Fruit fly (Drosophila melanogaster) whole organism, embryonic: ENCODE data around the gene Vha16-2.

Source experiments
- ATbp ChIP-seq: fragments of 200-800 bp; sonication (Bioruptor generic); optimal IDR thresholded peaks from 2 replicates; lab custom pipeline; 2017; ENCODE audit warnings: missing biosample characterization, mild to moderate bottlenecking, missing genetic modification characterization, missing genetic modification reagents
- Abd-B ChIP-seq: fragments of 200-800 bp; sonication (Bioruptor generic); optimal IDR thresholded peaks from 2 replicates; lab custom pipeline; 2018; ENCODE audit warnings: missing biosample characterization, mild to moderate bottlenecking, missing genetic modification characterization, moderate library complexity
- Aef1 ChIP-seq: fragments of 200-800 bp; sonication (Bioruptor generic); IDR thresholded peaks from 3 replicates; pipeline ENCODE4 v1.3.6; 2022; ENCODE audit warnings: missing biosample characterization, missing genetic modification characterization
- CG10274 ChIP-seq: fragments of 200-800 bp; sonication (Bioruptor generic); optimal IDR thresholded peaks from 3 replicates; lab custom pipeline; 2017; ENCODE audit warnings: missing biosample characterization, mild to moderate bottlenecking, missing genetic modification characterization
- CG10431 ChIP-seq: fragments of 200-800 bp; sonication (Bioruptor generic); optimal IDR thresholded peaks from 3 replicates; lab custom pipeline; 2018; ENCODE audit warnings: missing biosample characterization, mild to moderate bottlenecking, missing genetic modification characterization
- CG10654 ChIP-seq: fragments of 200-800 bp; sonication (Bioruptor generic); optimal IDR thresholded peaks from 2 replicates; lab custom pipeline; 2016; ENCODE audit warnings: missing biosample characterization, missing genetic modification characterization
- CG11696 ChIP-seq: fragments of 200-800 bp; sonication (Bioruptor generic); IDR thresholded peaks from 2 replicates; pipeline ENCODE4 v1.3.6; 2022; ENCODE audit warnings: missing biosample characterization, missing genetic modification characterization
- CG12071 ChIP-seq: fragments of 200-800 bp; sonication (Bioruptor generic); optimal IDR thresholded peaks from 3 replicates; lab custom pipeline; 2018; ENCODE audit warnings: missing biosample characterization, mild to moderate bottlenecking, missing genetic modification characterization
- CG12769 ChIP-seq: fragments of 200-800 bp; sonication (Bioruptor generic); optimal IDR thresholded peaks from 2 replicates; lab custom pipeline; 2019; ENCODE audit warnings: missing biosample characterization, mild to moderate bottlenecking, missing genetic modification characterization, moderate library complexity
- CG15269 ChIP-seq: fragments of 200-800 bp; sonication (Bioruptor generic); optimal IDR thresholded peaks from 2 replicates; lab custom pipeline; 2018; ENCODE audit warnings: missing biosample characterization, mild to moderate bottlenecking, missing genetic modification characterization, moderate library complexity
- CG1647 ChIP-seq: fragments of 200-800 bp; sonication (Bioruptor generic); optimal IDR thresholded peaks from 3 replicates; lab custom pipeline; 2016; ENCODE audit warnings: missing biosample characterization, missing genetic modification characterization
- CG17186 ChIP-seq: fragments of 200-800 bp; sonication (Bioruptor generic); optimal IDR thresholded peaks from 3 replicates; lab custom pipeline; 2017; ENCODE audit warnings: missing biosample characterization, missing genetic modification reagents, missing genetic modification characterization
- CG18262 ChIP-seq: fragments of 200-800 bp; optimal IDR thresholded peaks from 3 replicates; lab custom pipeline; 2019; ENCODE audit warnings: missing biosample characterization, mild to moderate bottlenecking, missing genetic modification characterization, moderate library complexity
- CG18599 ChIP-seq: fragments of 200-800 bp; sonication (Bioruptor generic); optimal IDR thresholded peaks from 3 replicates; lab custom pipeline; 2017; ENCODE audit warnings: missing biosample characterization, missing genetic modification characterization, mild to moderate bottlenecking, moderate library complexity, missing genetic modification reagents
- CG2129 ChIP-seq: fragments of 200-800 bp; sonication (Bioruptor generic); IDR thresholded peaks from 2 replicates; pipeline ENCODE4 v1.3.6; 2022; ENCODE audit warnings: missing biosample characterization, missing genetic modification characterization; ENCODE audit not compliant: partially characterized antibody
- CG2199 ChIP-seq: fragments of 200-800 bp; sonication (Bioruptor generic); IDR thresholded peaks from 3 replicates; pipeline ENCODE4 v1.3.6; 2022; ENCODE audit warnings: missing biosample characterization, missing genetic modification characterization
- CG2875 ChIP-seq: fragments of 200-800 bp; sonication (Bioruptor generic); optimal IDR thresholded peaks from 2 replicates; lab custom pipeline; 2017; ENCODE audit warnings: missing biosample characterization, mild to moderate bottlenecking, missing genetic modification characterization, missing genetic modification reagents
- CG30403 ChIP-seq: fragments of 200-800 bp; sonication (Bioruptor generic); optimal IDR thresholded peaks from 3 replicates; lab custom pipeline; 2016; ENCODE audit warnings: missing biosample characterization, missing genetic modification characterization
- CG32772 ChIP-seq: fragments of 200-800 bp; sonication (Bioruptor generic); IDR thresholded peaks from 2 replicates; pipeline ENCODE4 v1.3.6; 2022; ENCODE audit warnings: missing biosample characterization, missing genetic modification characterization
- CG3281 ChIP-seq: fragments of 200-800 bp; sonication (Bioruptor generic); optimal IDR thresholded peaks from 3 replicates; lab custom pipeline; 2017; ENCODE audit warnings: missing biosample characterization, mild to moderate bottlenecking, missing genetic modification characterization
- CG9932 ChIP-seq: fragments of 200-800 bp; sonication (Bioruptor generic); IDR thresholded peaks from 2 replicates; pipeline ENCODE4 v1.3.6; 2022; ENCODE audit warnings: missing biosample characterization, missing genetic modification characterization
- D19A ChIP-seq: fragments of 200-800 bp; optimal IDR thresholded peaks from 3 replicates; lab custom pipeline; 2019; ENCODE audit warnings: missing biosample characterization, mild to moderate bottlenecking, missing genetic modification characterization, moderate library complexity
- Dek ChIP-seq: fragments of 200-800 bp; sonication (Bioruptor generic); optimal IDR thresholded peaks from 3 replicates; lab custom pipeline; 2019; ENCODE audit warnings: missing biosample characterization, mild to moderate bottlenecking, missing genetic modification characterization, moderate library complexity
- Dip3 ChIP-seq: fragments of 200-800 bp; sonication (Bioruptor generic); optimal IDR thresholded peaks from 3 replicates; lab custom pipeline; 2016; ENCODE audit warnings: missing biosample characterization, missing genetic modification characterization
- Doc2 ChIP-seq: fragments of 200-800 bp; sonication (Bioruptor generic); IDR thresholded peaks from 2 replicates; pipeline ENCODE4 v1.3.6; 2022; ENCODE audit warnings: missing biosample characterization, missing genetic modification characterization
- HHEX ChIP-seq: fragments of 200-800 bp; sonication (Bioruptor generic); optimal IDR thresholded peaks from 3 replicates; lab custom pipeline; 2017; ENCODE audit warnings: missing biosample characterization, mild to moderate bottlenecking, missing genetic modification characterization, missing genetic modification reagents
- Med ChIP-seq: fragments of 200-800 bp; sonication (Bioruptor generic); peaks from one replicate; lab custom pipeline; 2016; ENCODE audit warnings: missing biosample characterization, missing genetic modification characterization, mild to moderate bottlenecking, inconsistent platforms, moderate library complexity
- Meics ChIP-seq: fragments of 200-800 bp; sonication (Bioruptor generic); optimal IDR thresholded peaks from 2 replicates; lab custom pipeline; 2017; ENCODE audit warnings: missing biosample characterization, mild to moderate bottlenecking, missing genetic modification characterization
- NC2α ChIP-seq: fragments of 200-800 bp; sonication (Bioruptor generic); optimal IDR thresholded peaks from 2 replicates; lab custom pipeline; 2016; ENCODE audit warnings: missing biosample characterization, missing genetic modification characterization
- Nf-YA ChIP-seq: fragments of 200-800 bp; sonication (Bioruptor generic); IDR thresholded peaks from 2 replicates; pipeline ENCODE4 v1.3.6; 2022; ENCODE audit warnings: missing biosample characterization, missing genetic modification characterization
- Sry-β ChIP-seq: fragments of 200-800 bp; sonication (Bioruptor generic); optimal IDR thresholded peaks from 2 replicates; lab custom pipeline; 2018; ENCODE audit warnings: missing biosample characterization, mild to moderate bottlenecking, missing genetic modification characterization, moderate library complexity
- az2 ChIP-seq: fragments of 200-800 bp; sonication (Bioruptor generic); optimal IDR thresholded peaks from 3 replicates; lab custom pipeline; 2016; ENCODE audit warnings: missing biosample characterization, missing genetic modification characterization
- bsh ChIP-seq, 2 experiments: fragments of 200-800 bp; sonication (Bioruptor generic); optimal IDR thresholded peaks; 2 replicates each; lab custom pipeline; 2017 to 2018; ENCODE audit warnings: mild to moderate bottlenecking in 2 of 2, missing biosample characterization in 2 of 2, missing genetic modification characterization in 2 of 2, moderate library complexity in 1 of 2
- chinmo ChIP-seq: fragments of 200-800 bp; sonication (Bioruptor generic); IDR thresholded peaks from 4 replicates; pipeline ENCODE4 v1.3.6; 2022; ENCODE audit warnings: missing biosample characterization, missing genetic modification characterization; ENCODE audit not compliant: partially characterized antibody
- corto ChIP-seq: fragments of 200-800 bp; sonication (Bioruptor generic); optimal IDR thresholded peaks from 2 replicates; lab custom pipeline; 2016; ENCODE audit warnings: missing biosample characterization, mild to moderate bottlenecking, missing genetic modification characterization, moderate library complexity
- esg ChIP-seq: fragments of 200-800 bp; sonication (Bioruptor generic); conservative IDR thresholded peaks from 2 replicates; pipeline ENCODE4 v1.3.6; 2022; ENCODE audit warnings: missing biosample characterization, missing genetic modification characterization
- exex ChIP-seq: fragments of 200-800 bp; sonication (Bioruptor generic); optimal IDR thresholded peaks from 4 replicates; lab custom pipeline; 2018; ENCODE audit warnings: missing biosample characterization, mild to moderate bottlenecking, missing genetic modification characterization, moderate library complexity
- hb ChIP-seq: fragments of 200-800 bp; sonication (Bioruptor generic); IDR thresholded peaks from 3 replicates; pipeline ENCODE4 v1.3.6; 2022; ENCODE audit warnings: missing biosample characterization, missing genetic modification characterization; ENCODE audit not compliant: partially characterized antibody
- insv ChIP-seq, 2 experiments: fragments of 200-800 bp; sonication (Bioruptor generic); optimal IDR thresholded peaks; 3 replicates each; lab custom pipeline; 2016 to 2018; ENCODE audit warnings: missing biosample characterization in 2 of 2, missing genetic modification characterization in 2 of 2
- mirr ChIP-seq: fragments of 200-800 bp; sonication (Bioruptor generic); optimal IDR thresholded peaks from 3 replicates; lab custom pipeline; 2018; ENCODE audit warnings: missing biosample characterization, mild to moderate bottlenecking, missing genetic modification characterization
- p53 ChIP-seq: fragments of 200-800 bp; sonication (Bioruptor generic); optimal IDR thresholded peaks from 2 replicates; lab custom pipeline; 2016; ENCODE audit warnings: missing biosample characterization, missing genetic modification characterization
- pita ChIP-seq: fragments of 200-800 bp; sonication (Bioruptor generic); optimal IDR thresholded peaks from 2 replicates; lab custom pipeline; 2017; ENCODE audit warnings: missing biosample characterization, mild to moderate bottlenecking, missing genetic modification characterization
- psq ChIP-seq: fragments of 200-800 bp; sonication (Bioruptor generic); optimal IDR thresholded peaks from 2 replicates; lab custom pipeline; 2017; ENCODE audit warnings: missing biosample characterization, missing genetic modification characterization
- shn ChIP-seq: fragments of 200-800 bp; sonication (Bioruptor generic); optimal IDR thresholded peaks from 3 replicates; lab custom pipeline; 2016; ENCODE audit warnings: missing biosample characterization, missing genetic modification characterization
- tap ChIP-seq: fragments of 200-800 bp; optimal IDR thresholded peaks from 3 replicates; lab custom pipeline; 2019; ENCODE audit warnings: missing biosample characterization, mild to moderate bottlenecking, missing genetic modification characterization, moderate library complexity
- twi ChIP-seq: fragments of 200-800 bp; optimal IDR thresholded peaks from 2 replicates; lab custom pipeline; 2019; ENCODE audit warnings: missing biosample characterization, mild to moderate bottlenecking, missing genetic modification characterization, moderate library complexity

Vha16-2 gene

DNA sequence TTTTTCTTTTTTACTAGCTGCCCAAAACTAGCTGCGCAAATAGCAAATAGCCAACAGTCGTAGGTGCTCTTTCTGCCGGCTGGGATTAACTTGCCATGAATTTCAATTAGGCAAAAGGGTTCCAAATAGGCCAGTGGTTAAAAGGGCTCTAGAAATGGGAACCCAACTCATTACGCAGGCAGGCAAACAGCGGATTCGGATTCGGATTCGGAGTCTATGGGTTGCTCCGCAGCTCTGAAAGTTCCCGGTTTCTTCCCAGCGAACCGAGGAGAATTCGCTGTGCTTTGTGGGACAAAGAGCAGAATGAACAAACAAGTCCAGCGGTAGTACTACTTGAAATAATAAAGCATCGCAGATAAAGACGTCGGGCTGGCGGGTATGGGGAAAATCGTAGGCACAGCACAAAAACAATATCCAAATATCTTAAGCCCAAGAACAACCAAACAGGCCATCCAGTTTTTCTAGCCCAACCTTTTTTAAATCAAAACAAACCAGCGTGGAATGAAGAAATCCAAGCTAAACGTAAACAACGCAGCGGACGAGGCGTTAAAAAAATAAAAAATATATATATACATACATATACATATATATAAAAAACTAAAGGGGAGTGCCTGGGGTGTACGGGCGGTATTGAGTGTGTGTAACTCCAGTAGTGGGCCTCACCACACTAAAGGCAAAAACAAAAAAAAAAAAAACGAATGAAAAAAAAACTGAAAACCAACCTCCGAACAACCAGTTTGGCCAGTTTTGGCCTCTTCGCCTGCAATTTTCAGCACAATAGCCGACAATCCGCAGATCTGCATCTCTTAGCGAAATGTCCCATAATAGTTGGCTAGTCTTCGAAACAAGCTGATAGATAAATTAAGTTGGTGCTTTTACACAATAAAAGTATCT, 32.6 kb upstream of the Vha16-2 start (continued):
- TF ChIP-seq CG15269 (tag; lab: Kevin White, UChicago) (peak; percentile 29), CG18599 (peak; percentile 38), exex (tag; lab: Kevin White, UChicago) (peak; percentile 6), HHEX (GFP tag; lab: Kevin White, UChicago) (peak; percentile 22), CG12769 (tag; lab: Kevin White, UChicago) (peak; percentile 87), psq (GFP tag; lab: Kevin White, UChicago) (peak; percentile 57), CG2199 (GFP tag; lab: Robert Waterston, UW) (0 out of 3 replicates have a peak, but pooled peaks have one; percentile 20), Abd-B (GFP tag; lab: Kevin White, UChicago) (no peak), CG3281 (GFP tag; lab: Kevin White, UChicago) (peak; percentile 17), p53 (no peak), CG12071 (GFP tag; lab: Kevin White, UChicago) (peak; percentile 35), CG2875 (GFP tag; lab: Kevin White, UChicago) (no peak), bsh (GFP tag; optimal IDR thresholded peaks at IDR 0.05; lab: Kevin White, UChicago) (peak in 1 of 2 experiments; percentile 52), Med (peak; percentile 80), CG9932 (GFP tag; lab: Robert Waterston, UW) (peak; percentile 36; the same call in 1 of the 2 replicates), chinmo (GFP tag; lab: Robert Waterston, UW) (0 out of 4 replicates have a peak, but pooled peaks have one; percentile 31), Aef1 (GFP tag; lab: Robert Waterston, UW) (no peak), Meics (GFP tag; lab: Kevin White, UChicago) (peak; percentile 41), CG18262 (tag; lab: Kevin White, UChicago) (no peak), mirr (GFP tag; lab: Kevin White, UChicago) (peak; percentile 16), CG30403 (no peak), CG32772 (GFP tag; lab: Robert Waterston, UW) (no peak), D19A (tag; lab: Kevin White, UChicago) (no peak)

DNA sequence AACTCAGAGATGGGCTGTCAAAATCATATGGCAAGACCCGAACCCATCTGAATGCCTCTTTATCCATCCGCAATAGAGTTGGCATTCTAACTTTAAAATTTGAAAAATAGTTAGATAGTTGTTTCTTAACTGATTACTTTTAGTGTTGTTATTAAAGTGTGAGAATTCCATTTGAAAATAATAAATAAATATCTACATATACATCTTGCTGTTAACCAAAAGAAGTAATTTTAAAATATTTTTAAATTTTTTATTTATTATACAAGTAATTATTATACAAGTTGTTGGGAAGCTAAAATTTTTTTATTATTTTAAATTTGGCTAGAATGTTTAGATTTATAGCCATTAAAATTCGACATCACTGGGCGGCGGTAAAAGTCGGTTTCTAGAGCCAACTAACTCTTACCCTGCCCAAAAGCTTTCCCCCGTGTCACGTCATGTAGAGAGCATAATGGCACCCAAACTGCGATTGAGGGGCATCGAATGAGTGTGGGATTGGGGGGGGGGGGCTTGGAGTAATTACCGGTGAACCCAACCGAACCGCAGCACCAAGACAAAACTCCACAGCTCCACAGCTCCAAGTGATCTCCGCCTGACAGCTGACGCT, 31.2 kb upstream of the Vha16-2 start:
- TF ChIP-seq CG1647 (GFP tag; lab: Kevin White, UChicago) (no peak), Doc2 (GFP tag; lab: Robert Waterston, UW) (no peak), pita (GFP tag; lab: Kevin White, UChicago) (no peak), Sry-β (peak; percentile 82), CG10431 (GFP tag; lab: Kevin White, UChicago) (peak; percentile 73), shn (GFP tag; lab: Kevin White, UChicago) (no peak), CG11696 (GFP tag; lab: Robert Waterston, UW) (no peak), CG17186 (GFP tag; lab: Kevin White, UChicago) (no peak), tap (tag; lab: Kevin White, UChicago) (peak; percentile 10), Dek (tag; lab: Kevin White, UChicago) (peak; percentile 1), esg (GFP tag; lab: Robert Waterston, UW) (peak; percentile 25; the same call in 1 of the 2 replicates), CG2129 (GFP tag; lab: Robert Waterston, UW) (no peak), CG10274 (no peak), Med (peak; percentile 17), CG10654 (GFP tag; lab: Kevin White, UChicago) (no peak), Dip3 (GFP tag; lab: Kevin White, UChicago) (no peak), NC2α (GFP tag; lab: Kevin White, UChicago) (no peak), twi (tag; lab: Kevin White, UChicago) (no peak), corto (GFP tag; lab: Kevin White, UChicago) (no peak), az2 (no peak), Nf-YA (GFP tag; lab: Robert Waterston, UW) (no peak), insv (GFP tag; optimal IDR thresholded peaks at IDR 0.05; lab: Kevin White, UChicago) (no peak), hb (GFP tag; lab: Robert Waterston, UW) (no peak), ATbp (GFP tag; lab: Kevin White, UChicago) (peak; percentile 38), Meics (GFP tag; lab: Kevin White, UChicago) (peak; percentile 9)
